Fruit fly (Drosophila melanogaster) Kc167 (cell line): ENCODE measurements around the gene CG5194.

ENCODE experiments used
- Myc ChIP-seq: fragments of >200 bp; optimal IDR thresholded peaks from 2 replicates; lab custom pipeline; 2017; ENCODE audit warnings: missing external identifiers
- Sin3A ChIP-seq: fragments of >200 bp; optimal IDR thresholded peaks from 2 replicates; lab custom pipeline; 2018; ENCODE audit warnings: missing external identifiers
- insv ChIP-seq: fragments of >200 bp; optimal IDR thresholded peaks from 3 replicates; lab custom pipeline; 2018; ENCODE audit warnings: missing external identifiers
- psq ChIP-seq: fragments of >200 bp; optimal IDR thresholded peaks from 2 replicates; lab custom pipeline; 2017; ENCODE audit warnings: missing external identifiers
- ttk ChIP-seq: sonication (Bioruptor generic); optimal IDR thresholded peaks from 2 replicates; lab custom pipeline; 2017; ENCODE audit warnings: missing external identifiers

- TF ChIP-seq insv (no peak), Myc (lab: Kevin White, UChicago) (no peak), psq (lab: Kevin White, UChicago) (no peak), ttk (lab: Kevin White, UChicago) (no peak), Sin3A (lab: Kevin White, UChicago) (no peak)
These were observed 37.4 kb upstream of the CG5194 start, which contains the start of gene Argk2 for dm6 chr3L:9047062-9047461.
